Fruit fly (Drosophila melanogaster): ENCODE data around the gene CG7778.
A peak's percentile ranks its signal among the peaks of the same experiment; 100 is the strongest.

CG7778 gene

dm6 chr2L:8365701-8366643 is 19.6 kb downstream of the CG7778 start, which contains the start of gene Pp2A-29B (continued):
- TF ChIP-seq hth (optimal IDR thresholded peaks at IDR 0.05) (no peak), CG12769 (tag; optimal IDR thresholded peaks at IDR 0.05) (no peak), CG1602 (GFP tag; optimal IDR thresholded peaks at IDR 0.05) (no peak), seq (GFP tag; IDR thresholded peaks at IDR 0.05) (no peak), z (GFP tag; IDR thresholded peaks at IDR 0.05) (no peak), sna (GFP tag; IDR thresholded peaks at IDR 0.05; ENCODE audit: partially characterized antibody) (peak; percentile 99), NC2α (GFP tag; optimal IDR thresholded peaks at IDR 0.05) (no peak), CG8478 (optimal IDR thresholded peaks at IDR 0.05) (peak; percentile 84), al (GFP tag; IDR thresholded peaks at IDR 0.05) (no peak), Side (GFP tag; optimal IDR thresholded peaks at IDR 0.05) (no peak), CkIIα-i1 (GFP tag; IDR thresholded peaks at IDR 0.05) (no peak), sug (tag; optimal IDR thresholded peaks at IDR 0.05) (peak; percentile 59), CG7839 (tag; optimal IDR thresholded peaks at IDR 0.05) (peak; percentile 25), fd102C (GFP tag; optimal IDR thresholded peaks at IDR 0.05) (no peak), CG11398 (GFP tag; optimal IDR thresholded peaks at IDR 0.05) (no peak), CHES-1-like (GFP tag; optimal IDR thresholded peaks at IDR 0.05) (no peak), ab (GFP tag; optimal IDR thresholded peaks at IDR 0.05) (no peak), Oaz (GFP tag; IDR thresholded peaks at IDR 0.05) (no peak), CG4360 (GFP tag; IDR thresholded peaks at IDR 0.05) (no peak), Meics (GFP tag; optimal IDR thresholded peaks at IDR 0.05) (no peak), CG10209 (GFP tag; optimal IDR thresholded peaks at IDR 0.05) (no peak), CG18599 (GFP tag; optimal IDR thresholded peaks at IDR 0.05) (no peak), CG16813 (GFP tag; IDR thresholded peaks at IDR 0.05; ENCODE audit: partially characterized antibody) (peak; percentile 100), Sox102F (GFP tag; optimal IDR thresholded peaks at IDR 0.05) (no peak), Vsx1 (GFP tag; optimal IDR thresholded peaks at IDR 0.05) (peak; percentile 64), zfh2 (GFP tag; optimal IDR thresholded peaks at IDR 0.05) (peak; percentile 29), Mrtf (GFP tag; IDR thresholded peaks at IDR 0.05) (no peak), NfI (GFP tag; optimal IDR thresholded peaks at IDR 0.05) (peak; percentile 15), Blimp-1 (GFP tag; optimal IDR thresholded peaks at IDR 0.05) (no peak), nau (GFP tag; optimal IDR thresholded peaks at IDR 0.05) (no peak), CG15601 (tag; optimal IDR thresholded peaks at IDR 0.05) (peak; percentile 56), Eip74EF (GFP tag; optimal IDR thresholded peaks at IDR 0.05) (no peak), eyg (GFP tag; optimal IDR thresholded peaks at IDR 0.05) (no peak), nerfin-2 (GFP tag; IDR thresholded peaks at IDR 0.05; ENCODE audit: partially characterized antibody) (peak; percentile 98), CG3726 (GFP tag; IDR thresholded peaks at IDR 0.05) (no peak), Fer2 (tag; optimal IDR thresholded peaks at IDR 0.05) (no peak), Usf (GFP tag; optimal IDR thresholded peaks at IDR 0.05) (no peak), CG8281 (tag; optimal IDR thresholded peaks at IDR 0.05) (no peak), Dbx (GFP tag; IDR thresholded peaks at IDR 0.05) (peak; percentile 69), gro (GFP tag; optimal IDR thresholded peaks at IDR 0.05) (no peak), NFAT (GFP tag; IDR thresholded peaks at IDR 0.05) (no peak), B-H1 (GFP tag; IDR thresholded peaks at IDR 0.05) (no peak), kay (GFP tag; optimal IDR thresholded peaks at IDR 0.05) (no peak), bsh (GFP tag; optimal IDR thresholded peaks at IDR 0.05) (no peak), croc (GFP tag; conservative IDR thresholded peaks at IDR 0.05) (no peak), ap (GFP tag; IDR thresholded peaks at IDR 0.05) (no peak), luna (GFP tag; optimal IDR thresholded peaks at IDR 0.05) (no peak), aop (GFP tag; IDR thresholded peaks at IDR 0.05) (no peak), CG10979 (tag; optimal IDR thresholded peaks at IDR 0.05) (no peak)

All from whole organism, embryonic.